Fruit fly (Drosophila melanogaster): ENCODE data around the gene CG15531.

CG15531 gene

DNA sequence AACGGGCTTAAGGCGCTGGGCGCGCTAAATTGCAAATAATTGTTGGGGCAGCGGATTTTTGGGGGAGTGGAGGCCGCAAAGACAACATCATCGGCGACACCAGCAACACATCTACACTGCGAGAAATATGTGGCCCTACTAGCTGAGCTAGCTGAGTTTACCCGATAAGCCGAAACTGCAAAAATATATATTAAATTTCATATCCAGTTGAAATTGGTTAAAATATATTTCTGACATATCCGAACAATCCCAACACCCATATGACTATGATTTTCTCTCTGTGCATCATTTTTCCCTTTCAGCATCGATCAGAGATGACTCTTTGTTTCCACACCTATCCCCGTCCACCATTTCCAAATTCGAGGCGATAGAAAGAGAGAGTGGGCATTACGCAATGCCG lies 6.2 kb downstream of the CG15531 start (continued):
- no peak for TF ChIP-seq bigmax (GFP tag; optimal IDR thresholded peaks at IDR 0.05)
- peak; percentile 35 for TF ChIP-seq trem (tag; optimal IDR thresholded peaks at IDR 0.05)
- peak; percentile 45 for TF ChIP-seq CG31388 (GFP tag; optimal IDR thresholded peaks at IDR 0.05)
- peak; percentile 43 for TF ChIP-seq Bdp1 (GFP tag; optimal IDR thresholded peaks at IDR 0.05)
- peak; percentile 62 for TF ChIP-seq CG4424 (GFP tag; optimal IDR thresholded peaks at IDR 0.05)
- peak; percentile 85 for TF ChIP-seq lmd (GFP tag; IDR thresholded peaks at IDR 0.05)
- TF ChIP-seq C15 (GFP tag; IDR thresholded peaks at IDR 0.05) = peak; percentile 75; the same call in 2 of the 3 replicates
- peak; percentile 21 for TF ChIP-seq ab (GFP tag; optimal IDR thresholded peaks at IDR 0.05)
- TF ChIP-seq Usf (GFP tag; optimal IDR thresholded peaks at IDR 0.05) = peak; percentile 16
- no peak for TF ChIP-seq cad (GFP tag; optimal IDR thresholded peaks at IDR 0.05)
- TF ChIP-seq Ptx1 (GFP tag; IDR thresholded peaks at IDR 0.05) = peak; percentile 87
- no peak for TF ChIP-seq CG8089 (GFP tag; optimal IDR thresholded peaks at IDR 0.05)
- TF ChIP-seq ind (GFP tag; optimal IDR thresholded peaks at IDR 0.05) = peak; percentile 78
- TF ChIP-seq gcm (GFP tag; optimal IDR thresholded peaks at IDR 0.05) = peak; percentile 28
- peak; percentile 62 for TF ChIP-seq ara (GFP tag; IDR thresholded peaks at IDR 0.05)
- no peak for TF ChIP-seq Opbp (GFP tag; IDR thresholded peaks at IDR 0.05; ENCODE audit: partially characterized antibody)
- peak; percentile 30 for TF ChIP-seq repo (GFP tag; optimal IDR thresholded peaks at IDR 0.05)
- peak; percentile 40 for TF ChIP-seq CG12299 (tag; optimal IDR thresholded peaks at IDR 0.05)
- TF ChIP-seq ERR (GFP tag; optimal IDR thresholded peaks at IDR 0.05) = no peak
- TF ChIP-seq Dfd (GFP tag; optimal IDR thresholded peaks at IDR 0.05) = no peak
- TF ChIP-seq HmgZ (tag; optimal IDR thresholded peaks at IDR 0.05) = peak; percentile 40
- TF ChIP-seq CG15601 (tag; optimal IDR thresholded peaks at IDR 0.05) = peak; percentile 42
- TF ChIP-seq row (GFP tag; IDR thresholded peaks at IDR 0.05) = peak; percentile 77
- TF ChIP-seq CG33557 (GFP tag; optimal IDR thresholded peaks at IDR 0.05) = no peak
- peak; percentile 68 for TF ChIP-seq fd64A (GFP tag; optimal IDR thresholded peaks at IDR 0.05)
- TF ChIP-seq esg (GFP tag; conservative IDR thresholded peaks at IDR 0.05) = peak; percentile 80
- TF ChIP-seq CG32767 (GFP tag; IDR thresholded peaks at IDR 0.05) = peak; percentile 67
- peak; percentile 30 for TF ChIP-seq CG4707 (GFP tag; optimal IDR thresholded peaks at IDR 0.05)
- peak; percentile 45 for TF ChIP-seq CG15514 (GFP tag; optimal IDR thresholded peaks at IDR 0.05)
- TF ChIP-seq zen2 (GFP tag; IDR thresholded peaks at IDR 0.05; ENCODE audit: partially characterized antibody) = no peak
- 0 out of 2 replicates have a peak, but pooled peaks have one; percentile 49 for TF ChIP-seq CG16779 (GFP tag; IDR thresholded peaks at IDR 0.05)
- peak; percentile 85 for TF ChIP-seq CG17359 (tag; optimal IDR thresholded peaks at IDR 0.05)
- TF ChIP-seq CG18619 (GFP tag; optimal IDR thresholded peaks at IDR 0.05) = peak; percentile 46
- no peak for TF ChIP-seq chinmo (GFP tag; IDR thresholded peaks at IDR 0.05; ENCODE audit: partially characterized antibody)
- TF ChIP-seq pho (GFP tag; optimal IDR thresholded peaks at IDR 0.05) = no peak
- no peak for TF ChIP-seq Hand (GFP tag; optimal IDR thresholded peaks at IDR 0.05)
- TF ChIP-seq CG10565 (GFP tag; optimal IDR thresholded peaks at IDR 0.05) = no peak
- TF ChIP-seq CG12744 (GFP tag; optimal IDR thresholded peaks at IDR 0.05) = no peak
- no peak for TF ChIP-seq cg (GFP tag; optimal IDR thresholded peaks at IDR 0.05)
- TF ChIP-seq p53 (GFP tag; optimal IDR thresholded peaks at IDR 0.05) = no peak
- no peak for TF ChIP-seq cas (GFP tag; IDR thresholded peaks at IDR 0.05)
- TF ChIP-seq Kr (GFP tag; optimal IDR thresholded peaks at IDR 0.05) = no peak
- peak; percentile 63 for TF ChIP-seq CG5245 (GFP tag; optimal IDR thresholded peaks at IDR 0.05)
- peak; percentile 61; the same call in 1 of the 3 replicates for TF ChIP-seq CG11560 (tag; IDR thresholded peaks at IDR 0.05)
- TF ChIP-seq Poxn (GFP tag; IDR thresholded peaks at IDR 0.05) = no peak
- no peak for TF ChIP-seq hkb (optimal IDR thresholded peaks at IDR 0.05)
- TF ChIP-seq hkb (GFP tag; IDR thresholded peaks at IDR 0.05) = peak; percentile 88
- no peak for TF ChIP-seq dati (GFP tag; IDR thresholded peaks at IDR 0.05)
- peak; percentile 89 for TF ChIP-seq CG14441 (GFP tag; IDR thresholded peaks at IDR 0.05)
- no peak for TF ChIP-seq CG1792 (GFP tag; optimal IDR thresholded peaks at IDR 0.05)
- peak; percentile 79 for TF ChIP-seq unpg (GFP tag; optimal IDR thresholded peaks at IDR 0.05)
- peak; percentile 32 for TF ChIP-seq CG13624 (GFP tag; optimal IDR thresholded peaks at IDR 0.05)

All from whole organism, embryonic.